Fruit fly (Drosophila melanogaster): Measurements from ENCODE around the gene Nup35.

Nup35 gene

dm6 chrX:18644890-18645289, 3.1 kb upstream of the Nup35 start (continued):
- peak; percentile 60 for TF ChIP-seq CG12299 (tag; optimal IDR thresholded peaks at IDR 0.05)
- TF ChIP-seq ind (GFP tag; optimal IDR thresholded peaks at IDR 0.05) = peak; percentile 86
- TF ChIP-seq trh (GFP tag; optimal IDR thresholded peaks at IDR 0.05) = no peak
- peak; percentile 85 for TF ChIP-seq Med (GFP tag)
- TF ChIP-seq Stat92E (GFP tag; optimal IDR thresholded peaks at IDR 0.05) = no peak
- TF ChIP-seq tll (GFP tag; optimal IDR thresholded peaks at IDR 0.05) = no peak
- peak; percentile 52 for TF ChIP-seq CG9609 (GFP tag; optimal IDR thresholded peaks at IDR 0.05)
- peak; percentile 17 for TF ChIP-seq shn (GFP tag; optimal IDR thresholded peaks at IDR 0.05)
- TF ChIP-seq CG9727 (GFP tag; optimal IDR thresholded peaks at IDR 0.05) = peak; percentile 75
- TF ChIP-seq CG1832 (GFP tag; optimal IDR thresholded peaks at IDR 0.05) = no peak
- TF ChIP-seq CG18011 (GFP tag; optimal IDR thresholded peaks at IDR 0.05) = peak; percentile 49
- TF ChIP-seq CkIIα-i1 (GFP tag; IDR thresholded peaks at IDR 0.05) = no peak
- peak; percentile 78 for TF ChIP-seq NfI (GFP tag; optimal IDR thresholded peaks at IDR 0.05)
- TF ChIP-seq Hsf (GFP tag; optimal IDR thresholded peaks at IDR 0.05) = peak; percentile 74
- peak; percentile 62 for TF ChIP-seq CG31365 (tag; optimal IDR thresholded peaks at IDR 0.05)
- TF ChIP-seq B-H2 (GFP tag; optimal IDR thresholded peaks at IDR 0.05) = peak; percentile 43
- peak; percentile 70 for TF ChIP-seq CG2875 (GFP tag; optimal IDR thresholded peaks at IDR 0.05)
- TF ChIP-seq CG7963 (GFP tag; IDR thresholded peaks at IDR 0.05; ENCODE audit: partially characterized antibody) = no peak
- peak; percentile 74 for TF ChIP-seq Gug (GFP tag; IDR thresholded peaks at IDR 0.05)
- peak; percentile 90 for TF ChIP-seq CG1603 (tag; optimal IDR thresholded peaks at IDR 0.05)
- TF ChIP-seq vfl (GFP tag; optimal IDR thresholded peaks at IDR 0.05) = peak; percentile 51
- peak; percentile 72 for TF ChIP-seq seq (GFP tag; IDR thresholded peaks at IDR 0.05)
- no peak for TF ChIP-seq CG10565 (GFP tag; optimal IDR thresholded peaks at IDR 0.05)
- no peak for TF ChIP-seq CG13287 (GFP tag; IDR thresholded peaks at IDR 0.05; ENCODE audit: partially characterized antibody)
- TF ChIP-seq chn (GFP tag; optimal IDR thresholded peaks at IDR 0.05) = peak; percentile 75
- peak; percentile 77 for TF ChIP-seq Chrac-16 (GFP tag; optimal IDR thresholded peaks at IDR 0.05)
- TF ChIP-seq CG2129 (GFP tag; IDR thresholded peaks at IDR 0.05; ENCODE audit: partially characterized antibody) = no peak
- TF ChIP-seq Lim3 (GFP tag; IDR thresholded peaks at IDR 0.05) = 0 out of 2 replicates have a peak, but pooled peaks have one; percentile 22
- peak; percentile 46; the same call in 1 of the 2 replicates for TF ChIP-seq Taf1 (GFP tag; IDR thresholded peaks at IDR 0.05)
- TF ChIP-seq CG15601 (tag; optimal IDR thresholded peaks at IDR 0.05) = peak; percentile 81
- TF ChIP-seq CG2120 (GFP tag; optimal IDR thresholded peaks at IDR 0.05) = peak; percentile 89
- peak; percentile 89 for TF ChIP-seq Sox102F (GFP tag; optimal IDR thresholded peaks at IDR 0.05)
- peak; percentile 58 for TF ChIP-seq CG10462 (GFP tag; optimal IDR thresholded peaks at IDR 0.05)
- TF ChIP-seq Oli (tag; optimal IDR thresholded peaks at IDR 0.05) = peak; percentile 90
- TF ChIP-seq CG17568 (GFP tag; optimal IDR thresholded peaks at IDR 0.05) = peak; percentile 72
- TF ChIP-seq CG9797 (GFP tag; optimal IDR thresholded peaks at IDR 0.05) = no peak
- peak; percentile 14 to 83 for TF ChIP-seq Pdp1 (GFP tag; optimal IDR thresholded peaks at IDR 0.05)
- no peak for TF ChIP-seq Elba2 (GFP tag; optimal IDR thresholded peaks at IDR 0.05)
- peak; percentile 86 for TF ChIP-seq CoRest (tag; optimal IDR thresholded peaks at IDR 0.05)
- TF ChIP-seq chinmo (GFP tag; IDR thresholded peaks at IDR 0.05; ENCODE audit: partially characterized antibody) = no peak
- TF ChIP-seq CG7745 (tag; optimal IDR thresholded peaks at IDR 0.05) = no peak
- TF ChIP-seq sc (optimal IDR thresholded peaks at IDR 0.05) = no peak
- TF ChIP-seq sc (GFP tag; optimal IDR thresholded peaks at IDR 0.05) = peak; percentile 65
- TF ChIP-seq amos (GFP tag; IDR thresholded peaks at IDR 0.05; ENCODE audit: partially characterized antibody) = no peak
- TF ChIP-seq nau (GFP tag; optimal IDR thresholded peaks at IDR 0.05) = peak; percentile 79
- TF ChIP-seq ftz-f1 (GFP tag; optimal IDR thresholded peaks at IDR 0.05) = no peak
- TF ChIP-seq CG6813 (GFP tag; optimal IDR thresholded peaks at IDR 0.05) = peak; percentile 71
- TF ChIP-seq ash1 (GFP tag; optimal IDR thresholded peaks at IDR 0.05) = no peak
- TF ChIP-seq caup (GFP tag; optimal IDR thresholded peaks at IDR 0.05; ENCODE audit: severe bottlenecking) = peak; percentile 80

Measured in whole organism, embryonic.